Worm (Caenorhabditis elegans) whole organism, L1 larva: ENCODE data around the gene ZK218.5.

ENCODE experiments used
- ama-1 ChIP-seq: fragments of 150-350 bp; optimal IDR thresholded peaks from 2 replicates; lab custom pipeline; 2014
- ceh-63 ChIP-seq: fragments of 200-800 bp; sonication (Bioruptor generic); optimal IDR thresholded peaks from 2 replicates; lab custom pipeline; 2018; ENCODE audit warnings: mild to moderate bottlenecking, missing genetic modification characterization, missing compliant biosample characterization
- ces-1 ChIP-seq: fragments of 150-350 bp; optimal IDR thresholded peaks from 2 replicates; lab custom pipeline; 2014; ENCODE audit warnings: missing biosample characterization, missing genetic modification reagents, missing genetic modification characterization
- efl-1 ChIP-seq, 4 experiments: fragments of 150-350 bp; optimal IDR thresholded peaks in 3 of 4; peaks in 1 of 4; 1 replicate in 1 of 4; 2 replicates in 3 of 4; lab custom pipeline; 2014; ENCODE audit warnings: missing biosample characterization in 2 of 4, missing genetic modification characterization in 2 of 4, missing genetic modification reagents in 2 of 4
- elt-2 ChIP-seq: sonication (generic microtip); optimal IDR thresholded peaks from 2 replicates; lab custom pipeline; 2016; ENCODE audit warnings: missing genetic modification characterization, mild to moderate bottlenecking, inconsistent platforms, missing compliant biosample characterization, missing genetic modification reagents
- elt-3 ChIP-seq, 6 experiments: fragments of 150-350 bp in 1 of 6; sonication (generic microtip); optimal IDR thresholded peaks; 2 replicates each; lab custom pipeline; 2017 to 2018; ENCODE audit warnings: missing biosample characterization in 6 of 6, missing genetic modification characterization in 6 of 6, inconsistent platforms in 1 of 6
- grh-1 ChIP-seq: fragments of 200-800 bp; sonication (Bioruptor generic); IDR thresholded peaks from 2 replicates; pipeline ENCODE4 v1.3.6; 2022; ENCODE audit warnings: missing genetic modification reagents, missing genetic modification characterization, missing compliant biosample characterization
- hpl-2 ChIP-seq: fragments of 150-350 bp; optimal IDR thresholded peaks from 2 replicates; lab custom pipeline; 2014; ENCODE audit warnings: missing biosample characterization, missing genetic modification reagents, missing genetic modification characterization
- nhr-12 ChIP-seq: sonication (generic microtip); optimal IDR thresholded peaks from 2 replicates; lab custom pipeline; 2017; ENCODE audit warnings: missing biosample characterization, missing genetic modification characterization
- nhr-71 ChIP-seq: sonication (generic microtip); optimal IDR thresholded peaks from 2 replicates; lab custom pipeline; 2016; ENCODE audit warnings: mild to moderate bottlenecking, missing genetic modification characterization, moderate library complexity, missing compliant biosample characterization
- rnt-1 ChIP-seq: sonication (generic microtip); optimal IDR thresholded peaks from 2 replicates; lab custom pipeline; 2016; ENCODE audit warnings: mild to moderate bottlenecking, missing genetic modification characterization, moderate library complexity, missing compliant biosample characterization
- snpc-4 ChIP-seq: fragments of 150-350 bp; optimal IDR thresholded peaks from 2 replicates; lab custom pipeline; 2014; ENCODE audit warnings: missing biosample characterization, missing genetic modification characterization
- sup-37 ChIP-seq: fragments of 200-800 bp; sonication (Bioruptor generic); optimal IDR thresholded peaks from 2 replicates; lab custom pipeline; 2018; ENCODE audit warnings: mild to moderate bottlenecking, missing genetic modification characterization, missing compliant biosample characterization
- vab-15 ChIP-seq: sonication (generic microtip); optimal IDR thresholded peaks from 2 replicates; lab custom pipeline; 2017; ENCODE audit warnings: missing genotype, mild to moderate bottlenecking, missing genetic modification characterization, missing compliant biosample characterization
- xbp-1 ChIP-seq: sonication (generic microtip); optimal IDR thresholded peaks from 2 replicates; lab custom pipeline; 2016; ENCODE audit warnings: missing genetic modification characterization, missing compliant biosample characterization
- ztf-11 ChIP-seq, 2 experiments: sonication (generic microtip); optimal IDR thresholded peaks; 2 replicates each; lab custom pipeline; 2016 to 2017; ENCODE audit warnings: missing genetic modification characterization in 2 of 2, missing biosample characterization in 1 of 2, missing compliant biosample characterization in 1 of 2

Gene ZK218.5

DNA sequence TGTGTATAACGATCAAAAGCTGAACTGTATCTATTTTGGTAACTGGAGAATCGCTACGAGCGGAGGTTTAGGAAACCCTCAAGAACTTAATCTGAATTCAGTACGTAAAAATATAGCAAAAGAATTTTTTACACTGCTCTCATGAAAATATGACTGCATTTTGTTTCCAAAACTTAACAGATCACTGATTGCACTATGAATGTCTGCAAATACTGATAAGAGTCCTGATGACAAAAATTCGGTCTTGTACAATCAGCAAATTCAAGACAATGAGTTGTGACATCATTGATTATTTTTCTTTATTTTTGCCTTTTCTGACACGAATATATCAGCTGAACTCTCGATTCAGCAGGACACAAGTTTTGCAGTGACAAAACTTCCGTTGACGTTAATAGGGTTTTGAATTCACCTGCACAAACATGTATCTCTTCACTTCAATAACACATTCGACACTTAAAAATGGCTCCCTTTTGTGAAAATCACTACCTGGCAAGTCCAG lies 10.9 kb upstream of the ZK218.5 start, which contains the start of gene srh-237:
srh-237 (plus strand) TSS at position 449 of the 499 bp plus-strand sequence.
- no peak for TF ChIP-seq ces-1 (GFP tag; lab: Kevin White, UChicago)
- TF ChIP-seq snpc-4 (tag; lab: Kevin White, UChicago) = no peak
- no peak for TF ChIP-seq sup-37 (GFP tag; lab: Kevin White, UChicago)
- no peak for TF ChIP-seq hpl-2 (GFP tag; lab: Kevin White, UChicago)
- TF ChIP-seq ceh-63 (GFP tag; lab: Kevin White, UChicago) = no peak
- no peak for TF ChIP-seq ztf-11 (tag; optimal IDR thresholded peaks at IDR 0.05; lab: Kevin White, UChicago)
- TF ChIP-seq elt-2 (tag; lab: Kevin White, UChicago) = peak; percentile 74
- no peak for TF ChIP-seq vab-15 (tag; lab: Kevin White, UChicago)

DNA sequence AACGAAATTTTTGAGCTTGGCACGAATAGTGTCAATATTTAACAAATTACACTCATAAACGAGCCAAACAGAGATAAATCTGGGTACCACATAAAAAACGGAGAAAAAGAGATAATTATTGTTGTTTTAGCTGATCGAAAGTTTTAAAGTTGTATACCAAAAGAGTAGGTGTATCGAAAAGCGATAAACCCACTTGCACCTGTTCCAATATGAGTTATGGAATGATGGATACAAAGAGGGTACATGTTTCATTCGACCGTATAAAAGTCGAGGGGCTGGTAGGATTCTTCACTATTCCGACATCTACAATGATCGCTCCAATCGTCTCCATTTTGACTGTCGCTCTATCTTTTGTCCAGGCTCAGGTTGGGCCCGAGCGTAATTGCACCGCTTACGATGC lies 8.7 kb upstream of the ZK218.5 start, which contains the start of gene ZK218.1:
ZK218.1 (plus strand) TSS at position 301 of the 400 bp plus-strand sequence.
- no peak for TF ChIP-seq efl-1 (optimal IDR thresholded peaks at IDR 0.05; lab: Kevin White, UChicago)
- peak in 1 of 2 experiments; percentile 35 for TF ChIP-seq efl-1 (GFP tag; optimal IDR thresholded peaks at IDR 0.05 in 1 of 2; lab: Kevin White, UChicago)
- no peak for TF ChIP-seq ama-1 (lab: Kevin White, UChicago)
- TF ChIP-seq, all 84 proteins: peak for 1

DNA sequence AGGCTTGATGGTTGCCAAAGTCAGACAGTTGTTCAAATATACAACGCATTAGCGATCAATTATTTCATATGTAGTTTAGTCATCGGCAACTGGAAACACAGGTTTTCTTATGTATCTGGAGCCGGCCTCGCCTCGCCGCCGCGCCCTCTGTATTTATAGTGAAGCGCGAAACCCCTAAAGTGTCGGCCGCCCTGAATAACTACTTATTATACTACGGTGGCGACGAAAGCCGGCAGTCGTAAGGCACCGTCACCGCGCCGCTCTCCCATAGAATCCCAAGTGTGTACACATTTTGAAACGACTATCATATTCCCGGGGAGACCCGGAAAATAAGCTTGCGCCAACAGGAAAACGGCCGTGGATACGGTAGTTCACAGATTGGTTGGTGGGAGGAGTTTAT lies 6.4 kb upstream of the ZK218.5 start:
- TF ChIP-seq elt-3 (tag; optimal IDR thresholded peaks at IDR 0.05; lab: Kevin White, UChicago) = no peak
- no peak for TF ChIP-seq nhr-12 (tag; lab: Kevin White, UChicago)
- no peak for TF ChIP-seq snpc-4 (tag; lab: Kevin White, UChicago)

DNA sequence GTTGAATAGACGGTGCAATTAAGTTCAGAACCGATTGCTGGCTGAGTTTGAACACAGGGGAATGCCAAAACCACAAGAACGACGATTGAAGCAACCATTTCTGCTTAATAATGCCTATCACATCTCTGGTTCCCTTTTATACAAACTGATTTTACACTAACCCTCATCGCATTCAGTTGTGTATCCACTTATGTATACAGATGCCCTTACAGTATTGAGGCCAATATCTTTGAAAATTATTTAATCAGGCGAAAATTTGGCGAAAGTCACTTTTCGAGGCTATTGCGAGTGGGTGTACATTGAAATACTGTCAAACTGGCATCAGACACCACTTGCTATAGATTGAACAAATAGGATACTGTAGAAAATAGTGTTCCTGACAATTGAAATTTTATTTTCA lies 2.3 kb upstream of the ZK218.5 start, which contains the start of the genes ZK218.3 and ZK218.4:
ZK218.3 (minus strand) TSS at position 101 of the 400 bp plus-strand sequence.
ZK218.4 (plus strand) TSS at position 186 of the 400 bp plus-strand sequence.
- TF ChIP-seq nhr-71 (tag; lab: Kevin White, UChicago) (no peak), efl-1 (optimal IDR thresholded peaks at IDR 0.05; lab: Kevin White, UChicago) (no peak), efl-1 (GFP tag; optimal IDR thresholded peaks at IDR 0.05 in 1 of 2; lab: Kevin White, UChicago) (peak in 1 of 2 experiments; percentile 34)

DNA sequence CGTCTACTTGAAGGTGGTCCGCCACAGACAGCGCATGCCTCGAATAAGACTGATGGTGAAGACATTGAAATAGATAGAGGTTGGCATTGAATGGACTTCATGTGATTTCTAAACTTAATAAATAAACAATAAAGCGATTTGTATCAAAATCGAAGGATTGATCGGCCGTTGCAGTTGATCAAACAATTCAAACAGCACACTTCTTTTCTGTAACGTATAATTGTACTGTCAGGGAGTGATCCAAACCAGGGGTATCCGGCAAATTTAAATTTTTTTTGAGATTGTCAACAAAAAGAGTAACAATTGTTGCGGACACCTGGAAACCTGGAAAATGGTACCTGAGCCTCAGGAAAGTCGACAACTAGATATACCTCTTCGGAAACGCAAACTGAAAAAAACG lies 3.6 kb downstream of the ZK218.5 start, which contains the start of gene nhr-248:
nhr-248 (minus strand) TSS at position 101 of the 400 bp plus-strand sequence.
- TF ChIP-seq snpc-4 (tag; lab: Kevin White, UChicago) = no peak
- TF ChIP-seq efl-1 (optimal IDR thresholded peaks at IDR 0.05; lab: Kevin White, UChicago) = no peak
- TF ChIP-seq efl-1 (GFP tag; optimal IDR thresholded peaks at IDR 0.05 in 1 of 2; lab: Kevin White, UChicago) = peak in 1 of 2 experiments; percentile 66

DNA sequence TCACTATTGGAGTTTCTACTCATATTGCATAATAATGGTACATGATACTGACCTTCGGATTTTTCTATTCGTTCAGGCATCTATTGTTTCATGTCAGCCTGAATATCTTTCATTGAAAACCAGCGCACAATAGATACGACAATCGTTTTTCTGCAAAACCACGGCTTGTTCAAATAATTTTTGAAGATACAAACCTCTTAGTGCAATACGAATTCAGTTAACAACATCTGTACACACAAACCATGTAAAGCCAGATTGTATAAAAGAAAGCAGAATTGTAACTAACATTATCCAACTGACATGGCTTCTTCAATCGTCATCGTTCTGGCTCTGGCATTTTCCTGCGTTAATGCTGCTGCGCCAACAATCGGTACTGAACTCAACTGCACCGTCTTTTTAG lies 4.6 kb downstream of the ZK218.5 start, which contains the start of gene ZK218.7:
ZK218.7 (plus strand) TSS at position 301 of the 400 bp plus-strand sequence.
- TF ChIP-seq rnt-1 (tag; lab: Kevin White, UChicago) = no peak
- TF ChIP-seq efl-1 (optimal IDR thresholded peaks at IDR 0.05; lab: Kevin White, UChicago) = no peak
- TF ChIP-seq efl-1 (GFP tag; optimal IDR thresholded peaks at IDR 0.05 in 1 of 2; lab: Kevin White, UChicago) = peak in 1 of 2 experiments; percentile 28

DNA sequence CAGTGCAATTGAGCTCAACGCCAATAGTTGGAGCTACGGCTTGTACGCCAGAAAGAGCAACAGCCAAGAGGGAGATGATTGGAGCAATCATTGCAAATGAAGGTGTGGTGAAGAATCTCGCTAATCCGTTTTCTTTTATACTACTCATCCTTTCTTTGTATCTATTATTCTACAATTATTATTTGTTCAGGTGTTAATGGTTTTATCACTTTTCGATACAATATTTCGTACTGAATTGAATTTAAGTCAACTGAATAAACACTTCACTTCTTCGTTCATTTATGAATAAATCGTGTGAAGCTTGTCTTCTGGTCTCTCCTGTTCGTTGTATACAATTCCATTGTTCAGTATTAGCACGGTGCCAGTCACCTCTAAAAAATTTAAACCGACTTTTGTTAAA lies 7.4 kb downstream of the ZK218.5 start, which contains the start of gene ZK218.11:
ZK218.11 (minus strand) TSS at position 101 of the 400 bp plus-strand sequence.
- TF ChIP-seq grh-1 (GFP tag; lab: Robert Waterston, UW) = no peak
- no peak for TF ChIP-seq ces-1 (GFP tag; lab: Kevin White, UChicago)
- TF ChIP-seq, all 84 proteins: peak for 0

DNA sequence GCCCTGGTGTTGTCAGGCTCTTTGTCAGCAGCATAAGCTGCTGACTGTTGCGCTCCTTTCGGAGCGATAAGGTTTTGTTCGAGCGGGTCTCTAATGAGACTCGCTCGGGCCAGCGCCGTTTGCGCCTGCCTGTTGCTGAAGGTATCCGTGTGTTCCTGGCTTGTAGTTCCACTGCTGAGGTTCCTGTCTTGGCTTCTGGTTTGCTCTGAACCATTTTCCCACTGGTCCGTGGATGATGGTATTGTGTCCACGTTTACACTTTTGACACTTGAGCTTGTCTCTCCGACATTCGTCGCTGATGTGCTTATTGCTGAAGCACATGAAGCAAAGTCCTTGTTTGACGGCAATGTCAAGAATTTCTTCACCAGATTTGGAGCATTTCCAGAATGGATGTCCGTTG lies 50.4 kb downstream of the ZK218.5 start:
- no peak for TF ChIP-seq xbp-1 (tag; lab: Kevin White, UChicago)
